Fruit fly (Drosophila melanogaster) whole organism, embryonic: ENCODE results near the gene Ucp4A.

Source experiments
- Ada2b ChIP-seq: fragments of 200-800 bp; sonication (Bioruptor generic); IDR thresholded peaks from 2 replicates; pipeline ENCODE4 v1.3.6; 2022; ENCODE audit warnings: missing biosample characterization, missing genetic modification characterization
- B-H2 ChIP-seq: fragments of 200-800 bp; sonication (Bioruptor generic); optimal IDR thresholded peaks from 2 replicates; lab custom pipeline; 2018; ENCODE audit warnings: missing biosample characterization, mild to moderate bottlenecking, missing genetic modification characterization
- Bdp1 ChIP-seq: fragments of 200-800 bp; sonication (Bioruptor generic); optimal IDR thresholded peaks from 3 replicates; lab custom pipeline; 2016; ENCODE audit warnings: missing biosample characterization, missing genetic modification characterization
- CG10366 ChIP-seq: fragments of 200-800 bp; sonication (Bioruptor generic); IDR thresholded peaks from 2 replicates; pipeline ENCODE4 v1.3.6; 2022; ENCODE audit warnings: missing biosample characterization, missing genetic modification characterization
- CG10543 ChIP-seq: fragments of 200-800 bp; sonication (Bioruptor generic); optimal IDR thresholded peaks from 3 replicates; lab custom pipeline; 2017; ENCODE audit warnings: missing biosample characterization, mild to moderate bottlenecking, missing genetic modification characterization, moderate library complexity
- CG11085 ChIP-seq: fragments of 200-800 bp; sonication (Bioruptor generic); IDR thresholded peaks from 2 replicates; pipeline ENCODE4 v1.3.6; 2022; ENCODE audit warnings: missing biosample characterization, missing genetic modification characterization
- CG12155 ChIP-seq: fragments of 200-800 bp; sonication (Bioruptor generic); optimal IDR thresholded peaks from 3 replicates; lab custom pipeline; 2016; ENCODE audit warnings: missing biosample characterization, missing genetic modification characterization
- CG12236 ChIP-seq: fragments of 200-800 bp; sonication (Bioruptor generic); optimal IDR thresholded peaks from 2 replicates; lab custom pipeline; 2016; ENCODE audit warnings: missing biosample characterization, missing genetic modification characterization
- CG14860 ChIP-seq: fragments of 200-800 bp; sonication (Bioruptor generic); IDR thresholded peaks from 3 replicates; pipeline ENCODE4 v1.3.6; 2022; ENCODE audit warnings: missing biosample characterization, missing genetic modification characterization; ENCODE audit not compliant: partially characterized antibody
- CG15479 ChIP-seq: fragments of 200-800 bp; sonication (Bioruptor generic); optimal IDR thresholded peaks from 3 replicates; lab custom pipeline; 2019; ENCODE audit warnings: missing biosample characterization, mild to moderate bottlenecking, missing genetic modification characterization, moderate library complexity
- CG15696 ChIP-seq: fragments of 200-800 bp; sonication (Bioruptor generic); optimal IDR thresholded peaks from 2 replicates; lab custom pipeline; 2019; ENCODE audit warnings: missing biosample characterization, mild to moderate bottlenecking, missing genetic modification characterization, moderate library complexity
- CG16815 ChIP-seq: fragments of 200-800 bp; sonication (Bioruptor generic); optimal IDR thresholded peaks from 3 replicates; lab custom pipeline; 2017; ENCODE audit warnings: missing biosample characterization, mild to moderate bottlenecking, missing genetic modification characterization
- CG2129 ChIP-seq: fragments of 200-800 bp; sonication (Bioruptor generic); IDR thresholded peaks from 2 replicates; pipeline ENCODE4 v1.3.6; 2022; ENCODE audit warnings: missing biosample characterization, missing genetic modification characterization; ENCODE audit not compliant: partially characterized antibody
- CG32772 ChIP-seq: fragments of 200-800 bp; sonication (Bioruptor generic); IDR thresholded peaks from 2 replicates; pipeline ENCODE4 v1.3.6; 2022; ENCODE audit warnings: missing biosample characterization, missing genetic modification characterization
- CG34224 ChIP-seq: fragments of 200-800 bp; sonication (Bioruptor generic); IDR thresholded peaks from 3 replicates; pipeline ENCODE4 v1.3.6; 2022; ENCODE audit warnings: missing biosample characterization, missing genetic modification characterization; ENCODE audit not compliant: partially characterized antibody
- CG34376 ChIP-seq: fragments of 200-800 bp; sonication (Bioruptor generic); optimal IDR thresholded peaks from 2 replicates; lab custom pipeline; 2018; ENCODE audit warnings: missing biosample characterization, mild to moderate bottlenecking, missing genetic modification characterization
- CG3995 ChIP-seq: fragments of 200-800 bp; sonication (Bioruptor generic); optimal IDR thresholded peaks from 3 replicates; lab custom pipeline; 2016; ENCODE audit warnings: missing biosample characterization, missing genetic modification characterization
- CG4282 ChIP-seq: fragments of 200-800 bp; sonication (Bioruptor generic); optimal IDR thresholded peaks from 2 replicates; lab custom pipeline; 2016; ENCODE audit warnings: missing biosample characterization, missing genetic modification characterization
- CG4707 ChIP-seq: fragments of 200-800 bp; sonication (Bioruptor generic); optimal IDR thresholded peaks from 2 replicates; lab custom pipeline; 2018; ENCODE audit warnings: missing biosample characterization, mild to moderate bottlenecking, missing genetic modification characterization, moderate library complexity
- CG6175 ChIP-seq: fragments of 200-800 bp; sonication (Bioruptor generic); IDR thresholded peaks from 3 replicates; pipeline ENCODE4 v1.3.6; 2022; ENCODE audit warnings: missing biosample characterization, missing genetic modification characterization
- CG6272 ChIP-seq: fragments of 200-800 bp; sonication (Bioruptor generic); IDR thresholded peaks from 2 replicates; pipeline ENCODE4 v1.3.6; 2022; ENCODE audit warnings: missing biosample characterization, missing genetic modification characterization
- CG6791 ChIP-seq: fragments of 200-800 bp; sonication (Bioruptor generic); IDR thresholded peaks from 3 replicates; pipeline ENCODE4 v1.3.6; 2022; ENCODE audit warnings: missing biosample characterization, missing genetic modification characterization; ENCODE audit not compliant: partially characterized antibody
- CG8089 ChIP-seq: fragments of 200-800 bp; sonication (Bioruptor generic); optimal IDR thresholded peaks from 3 replicates; lab custom pipeline; 2016; ENCODE audit warnings: missing biosample characterization, missing genetic modification characterization
- CG8290 ChIP-seq, 3 experiments: fragments of 200-800 bp; sonication (Bioruptor generic); optimal IDR thresholded peaks; 2 replicates each; lab custom pipeline; 2016 to 2019; ENCODE audit warnings: missing biosample characterization in 3 of 3, missing genetic modification characterization in 3 of 3, mild to moderate bottlenecking in 2 of 3, moderate library complexity in 1 of 3
- CG9932 ChIP-seq: fragments of 200-800 bp; sonication (Bioruptor generic); IDR thresholded peaks from 2 replicates; pipeline ENCODE4 v1.3.6; 2022; ENCODE audit warnings: missing biosample characterization, missing genetic modification characterization
- Doc2 ChIP-seq: fragments of 200-800 bp; sonication (Bioruptor generic); IDR thresholded peaks from 2 replicates; pipeline ENCODE4 v1.3.6; 2022; ENCODE audit warnings: missing biosample characterization, missing genetic modification characterization
- Doc3 ChIP-seq: fragments of 200-800 bp; sonication (Bioruptor generic); IDR thresholded peaks from 3 replicates; pipeline ENCODE4 v1.3.6; 2022; ENCODE audit warnings: missing biosample characterization, missing genetic modification characterization; ENCODE audit not compliant: partially characterized antibody
- Dp ChIP-seq: fragments of 200-800 bp; sonication (Bioruptor generic); optimal IDR thresholded peaks from 2 replicates; lab custom pipeline; 2018; ENCODE audit warnings: missing biosample characterization, mild to moderate bottlenecking, missing genetic modification characterization, moderate library complexity
- Eip74EF ChIP-seq, 2 experiments: fragments of 200-800 bp in 1 of 2; fragments of >200 bp in 1 of 2; sonication (Bioruptor generic) in 1 of 2; optimal IDR thresholded peaks; 2 replicates each; lab custom pipeline; 2017 to 2019; ENCODE audit warnings: missing biosample characterization in 2 of 2, missing genetic modification characterization in 2 of 2, mild to moderate bottlenecking in 1 of 2, moderate library complexity in 1 of 2
- HHEX ChIP-seq: fragments of 200-800 bp; sonication (Bioruptor generic); optimal IDR thresholded peaks from 3 replicates; lab custom pipeline; 2017; ENCODE audit warnings: missing biosample characterization, mild to moderate bottlenecking, missing genetic modification characterization, missing genetic modification reagents
- HmgZ ChIP-seq: fragments of 200-800 bp; sonication (Bioruptor generic); optimal IDR thresholded peaks from 2 replicates; lab custom pipeline; 2018; ENCODE audit warnings: missing biosample characterization, mild to moderate bottlenecking, missing genetic modification characterization
- Med ChIP-seq: fragments of 200-800 bp; sonication (Bioruptor generic); peaks from one replicate; lab custom pipeline; 2016; ENCODE audit warnings: missing biosample characterization, missing genetic modification characterization, mild to moderate bottlenecking, inconsistent platforms, moderate library complexity
- NFAT ChIP-seq: fragments of 200-800 bp; sonication (Bioruptor generic); IDR thresholded peaks from 2 replicates; pipeline ENCODE4 v1.3.6; 2022; ENCODE audit warnings: missing biosample characterization, missing genetic modification characterization
- Nf-YB ChIP-seq: fragments of 200-800 bp; sonication (Bioruptor generic); optimal IDR thresholded peaks from 3 replicates; lab custom pipeline; 2019; ENCODE audit warnings: missing biosample characterization, mild to moderate bottlenecking, missing genetic modification characterization, moderate library complexity
- Oaz ChIP-seq: fragments of 200-800 bp; sonication (Bioruptor generic); IDR thresholded peaks from 2 replicates; pipeline ENCODE4 v1.3.6; 2022; ENCODE audit warnings: missing biosample characterization, missing genetic modification characterization
- Opbp ChIP-seq: fragments of 200-800 bp; sonication (Bioruptor generic); IDR thresholded peaks from 3 replicates; pipeline ENCODE4 v1.3.6; 2022; ENCODE audit warnings: missing biosample characterization, missing genetic modification characterization; ENCODE audit not compliant: partially characterized antibody
- PHDP ChIP-seq: fragments of 200-800 bp; sonication (Bioruptor generic); optimal IDR thresholded peaks from 3 replicates; lab custom pipeline; 2018; ENCODE audit warnings: missing biosample characterization, mild to moderate bottlenecking, missing genetic modification characterization, moderate library complexity
- chinmo ChIP-seq: fragments of 200-800 bp; sonication (Bioruptor generic); IDR thresholded peaks from 4 replicates; pipeline ENCODE4 v1.3.6; 2022; ENCODE audit warnings: missing biosample characterization, missing genetic modification characterization; ENCODE audit not compliant: partially characterized antibody
- crp ChIP-seq, 2 experiments: fragments of 200-800 bp; sonication (Bioruptor generic); optimal IDR thresholded peaks; 2 replicates in 1 of 2; 3 replicates in 1 of 2; lab custom pipeline; 2017; ENCODE audit warnings: missing biosample characterization in 2 of 2, missing genetic modification characterization in 2 of 2, mild to moderate bottlenecking in 1 of 2, moderate library complexity in 1 of 2
- exex ChIP-seq: fragments of 200-800 bp; sonication (Bioruptor generic); optimal IDR thresholded peaks from 4 replicates; lab custom pipeline; 2018; ENCODE audit warnings: missing biosample characterization, mild to moderate bottlenecking, missing genetic modification characterization, moderate library complexity
- ftz-f1 ChIP-seq: fragments of 200-800 bp; sonication (Bioruptor generic); optimal IDR thresholded peaks from 2 replicates; lab custom pipeline; 2016; ENCODE audit warnings: missing biosample characterization, missing genetic modification characterization
- gro ChIP-seq: fragments of 200-800 bp; sonication (Bioruptor generic); optimal IDR thresholded peaks from 2 replicates; lab custom pipeline; 2016; ENCODE audit warnings: missing biosample characterization, missing genetic modification characterization
- mirr ChIP-seq: fragments of 200-800 bp; sonication (Bioruptor generic); optimal IDR thresholded peaks from 3 replicates; lab custom pipeline; 2018; ENCODE audit warnings: missing biosample characterization, mild to moderate bottlenecking, missing genetic modification characterization
- mld ChIP-seq: fragments of 200-800 bp; sonication (Bioruptor generic); IDR thresholded peaks from 3 replicates; pipeline ENCODE4 v1.3.6; 2022; ENCODE audit warnings: missing biosample characterization, missing genetic modification characterization; ENCODE audit not compliant: partially characterized antibody
- phol ChIP-seq: fragments of 200-800 bp; sonication (Bioruptor generic); optimal IDR thresholded peaks from 3 replicates; lab custom pipeline; 2018; ENCODE audit warnings: missing biosample characterization, mild to moderate bottlenecking, missing genetic modification characterization, moderate library complexity
- pnt ChIP-seq: fragments of 200-800 bp; sonication (Bioruptor generic); optimal IDR thresholded peaks from 3 replicates; lab custom pipeline; 2016; ENCODE audit warnings: missing biosample characterization, missing genetic modification characterization
- sens ChIP-seq: fragments of 200-800 bp; sonication (Bioruptor generic); peaks from one replicate; lab custom pipeline; 2016; ENCODE audit warnings: missing biosample characterization, missing genetic modification characterization
- sug ChIP-seq: fragments of 200-800 bp; optimal IDR thresholded peaks from 2 replicates; lab custom pipeline; 2019; ENCODE audit warnings: missing biosample characterization, mild to moderate bottlenecking, missing genetic modification characterization, moderate library complexity
- tin ChIP-seq: fragments of 200-800 bp; sonication (Bioruptor generic); optimal IDR thresholded peaks from 3 replicates; lab custom pipeline; 2016; ENCODE audit warnings: missing biosample characterization, missing genetic modification characterization
- zf30C ChIP-seq: fragments of 200-800 bp; sonication (Bioruptor generic); optimal IDR thresholded peaks from 3 replicates; lab custom pipeline; 2018; ENCODE audit warnings: missing biosample characterization, mild to moderate bottlenecking, missing genetic modification characterization

Ucp4A gene

dm6 chrX:17841923-17842322 is 2.8 kb upstream of the Ucp4A start, which contains the start of gene Taf9 (continued):
- TF ChIP-seq CG11085 (GFP tag; lab: Robert Waterston, UW) (no peak), Dp (peak; percentile 68), chinmo (peak; percentile 94), mld (GFP tag; lab: Robert Waterston, UW) (peak; percentile 60; the same call in 2 of the 3 replicates), tin (no peak), phol (tag; lab: Kevin White, UChicago) (peak; percentile 71), Doc3 (peak; percentile 69), NFAT (GFP tag; lab: Robert Waterston, UW) (peak; percentile 67), CG6272 (GFP tag; lab: Robert Waterston, UW) (no peak), CG6175 (no peak), Opbp (peak; percentile 90), CG2129 (GFP tag; lab: Robert Waterston, UW) (peak; percentile 76), CG8089 (no peak), gro (GFP tag; lab: Kevin White, UChicago) (peak; percentile 13), CG6791 (peak; percentile 93), CG8290 (GFP tag; optimal IDR thresholded peaks at IDR 0.05; lab: Kevin White, UChicago) (no peak), CG8290 (tag; optimal IDR thresholded peaks at IDR 0.05; lab: Kevin White, UChicago) (peak in 1 of 2 experiments; percentile 31), CG32772 (no peak), mirr (GFP tag; lab: Kevin White, UChicago) (no peak), B-H2 (GFP tag; lab: Kevin White, UChicago) (peak; percentile 3), pnt (no peak), crp (GFP tag; optimal IDR thresholded peaks at IDR 0.05; lab: Kevin White, UChicago) (peak in 1 of 2 experiments; percentile 26), CG9932 (GFP tag; lab: Robert Waterston, UW) (peak; percentile 31; the same call in 1 of the 2 replicates), CG10366 (GFP tag; lab: Robert Waterston, UW) (no peak), CG34224 (peak; percentile 92), CG12236 (GFP tag; lab: Kevin White, UChicago) (no peak), Bdp1 (no peak), CG14860 (GFP tag; lab: Robert Waterston, UW) (peak; percentile 67), Med (peak; percentile 83), CG4282 (GFP tag; lab: Kevin White, UChicago) (no peak), Oaz (GFP tag; lab: Robert Waterston, UW) (no peak), zf30C (no peak)

DNA sequence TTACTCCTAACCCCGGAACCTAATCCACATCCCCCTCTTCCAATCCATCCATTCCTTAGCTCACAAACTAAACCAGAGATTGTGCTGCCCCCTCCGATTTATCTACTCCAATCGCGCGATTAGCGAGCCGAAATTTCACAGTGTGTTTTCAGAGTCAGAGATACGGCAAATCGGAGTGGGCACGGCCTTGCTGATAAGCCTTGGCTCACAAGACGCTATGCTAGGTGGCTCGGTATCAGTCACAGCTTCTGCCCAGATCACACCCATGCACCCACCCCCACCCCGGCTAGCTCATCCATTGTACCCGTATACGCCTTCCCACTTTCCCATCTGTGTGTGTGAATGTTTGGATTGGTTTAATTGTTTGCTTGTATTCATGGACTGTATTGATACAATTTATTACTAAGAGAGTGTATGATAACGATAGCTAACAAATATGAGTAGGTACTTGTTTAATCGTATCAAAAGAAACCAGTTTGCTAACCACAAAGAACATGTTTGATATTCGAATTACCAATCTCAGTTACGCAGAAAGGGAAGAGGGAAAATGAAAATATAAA is 1.2 kb downstream of the Ucp4A start:
- peak; percentile 1 for TF ChIP-seq CG3995
- TF ChIP-seq exex (tag; lab: Kevin White, UChicago): peak; percentile 60
- TF ChIP-seq Nf-YB (GFP tag; lab: Kevin White, UChicago): no peak
- TF ChIP-seq CG15696: no peak
- no peak for TF ChIP-seq CG4707 (GFP tag; lab: Kevin White, UChicago)
- TF ChIP-seq HHEX (GFP tag; lab: Kevin White, UChicago): no peak
- TF ChIP-seq CG12155 (GFP tag; lab: Kevin White, UChicago): no peak
- TF ChIP-seq mirr (GFP tag; lab: Kevin White, UChicago): peak; percentile 31
- TF ChIP-seq Ada2b: no peak
- TF ChIP-seq gro (GFP tag; lab: Kevin White, UChicago): no peak
- peak; percentile 78 for TF ChIP-seq sug (tag; lab: Kevin White, UChicago)
- TF ChIP-seq CG34376 (GFP tag; lab: Kevin White, UChicago): peak; percentile 86
- peak; percentile 37 for TF ChIP-seq ftz-f1
- TF ChIP-seq CG16815 (GFP tag; lab: Kevin White, UChicago): no peak
- TF ChIP-seq Eip74EF (GFP tag; optimal IDR thresholded peaks at IDR 0.05; lab: Kevin White, UChicago): no peak
- peak; percentile 17 for TF ChIP-seq HmgZ (tag; lab: Kevin White, UChicago)
- peak; percentile 12 for TF ChIP-seq PHDP (tag; lab: Kevin White, UChicago)
- peak; percentile 4 for TF ChIP-seq CG10543 (GFP tag; lab: Kevin White, UChicago)
- no peak for TF ChIP-seq Doc2
- TF ChIP-seq sens (GFP tag; lab: Kevin White, UChicago): peak; percentile 16
- peak; percentile 55 for TF ChIP-seq CG15479 (GFP tag; lab: Kevin White, UChicago)
